Worm (Caenorhabditis elegans) whole organism, L4/young adult: ENCODE results near the gene K10C2.12.

Experiments
- W03F9.2 ChIP-seq: fragments of 150-350 bp; optimal IDR thresholded peaks from 2 replicates; lab custom pipeline; 2014; ENCODE audit warnings: missing biosample characterization, missing genetic modification characterization
- dao-5 ChIP-seq: sonication (generic microtip); optimal IDR thresholded peaks from 2 replicates; lab custom pipeline; 2016; ENCODE audit warnings: missing genotype, missing genetic modification characterization, moderate library complexity, missing compliant biosample characterization
- him-1 ChIP-seq: sonication (generic microtip); optimal IDR thresholded peaks from 2 replicates; lab custom pipeline; 2016; ENCODE audit warnings: missing genotype, missing genetic modification reagents, missing genetic modification characterization, missing compliant biosample characterization

ce11 chrX:6435812-6436211 is 15.2 kb upstream of the K10C2.12 start:
- TF ChIP-seq him-1: no peak
- TF ChIP-seq W03F9.2: no peak
- no peak for TF ChIP-seq dao-5 (tag; lab: Kevin White, UChicago)
